Worm (Caenorhabditis elegans): ENCODE measurements around the gene Y66D12A.1.

ce11 chrIII:11563417-11563949 is 44.5 kb upstream of the Y66D12A.1 start, which contains the start of gene Y66D12A.11:
- TF ChIP-seq odd-2 (tag; optimal IDR thresholded peaks at IDR 0.05) (no peak), pha-4 (tag; optimal IDR thresholded peaks at IDR 0.05) (no peak), ceh-18 (tag; optimal IDR thresholded peaks at IDR 0.05) (no peak)
